Fruit fly (Drosophila melanogaster): ENCODE results near the gene Tbcd.

DNA sequence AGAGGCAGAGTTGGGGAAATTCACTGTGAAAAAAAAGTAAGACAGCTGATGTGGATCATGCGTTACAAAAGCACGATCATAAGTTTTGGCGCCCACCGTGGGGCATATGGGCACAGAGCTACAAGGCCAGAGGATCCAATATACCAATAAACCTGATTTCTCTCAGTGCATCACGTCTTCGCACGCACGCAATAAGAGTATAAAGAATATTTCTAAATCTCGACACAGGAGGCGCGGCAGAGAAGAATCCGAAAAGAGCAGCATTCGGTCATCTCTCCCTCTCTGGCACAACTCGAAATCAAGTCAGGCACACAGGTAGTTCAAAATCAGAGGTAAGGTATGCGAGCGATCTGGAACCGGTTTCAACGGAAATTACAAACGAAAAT, 16.2 kb downstream of the Tbcd start:
- TF ChIP-seq CTCF (optimal IDR thresholded peaks at IDR 0.05) (no peak), CG8478 (optimal IDR thresholded peaks at IDR 0.05) (no peak)
